Fruit fly (Drosophila melanogaster) whole organism: ENCODE measurements around the gene Max.

Experiments
- CG8478 ChIP-seq: fragments of >200 bp; optimal IDR thresholded peaks from 2 replicates; lab custom pipeline; 2018; ENCODE audit warnings: inconsistent platforms
- Dll ChIP-seq: fragments of >200 bp; optimal IDR thresholded peaks from 2 replicates; lab custom pipeline; 2017
- EcR ChIP-seq, 2 experiments: fragments of >200 bp; optimal IDR thresholded peaks; 2 replicates each; lab custom pipeline; 2017; ENCODE audit warnings: missing biosample characterization in 2 of 2, missing genetic modification characterization in 2 of 2, missing genetic modification reagents in 2 of 2
- pan ChIP-seq: fragments of >200 bp; optimal IDR thresholded peaks from 2 replicates; lab custom pipeline; 2017
- psq ChIP-seq: fragments of >200 bp; optimal IDR thresholded peaks from 2 replicates; lab custom pipeline; 2017
- usp ChIP-seq: fragments of >200 bp; optimal IDR thresholded peaks from 2 replicates; lab custom pipeline; 2017; ENCODE audit warnings: missing biosample characterization, missing genetic modification characterization, mixed read lengths

DNA sequence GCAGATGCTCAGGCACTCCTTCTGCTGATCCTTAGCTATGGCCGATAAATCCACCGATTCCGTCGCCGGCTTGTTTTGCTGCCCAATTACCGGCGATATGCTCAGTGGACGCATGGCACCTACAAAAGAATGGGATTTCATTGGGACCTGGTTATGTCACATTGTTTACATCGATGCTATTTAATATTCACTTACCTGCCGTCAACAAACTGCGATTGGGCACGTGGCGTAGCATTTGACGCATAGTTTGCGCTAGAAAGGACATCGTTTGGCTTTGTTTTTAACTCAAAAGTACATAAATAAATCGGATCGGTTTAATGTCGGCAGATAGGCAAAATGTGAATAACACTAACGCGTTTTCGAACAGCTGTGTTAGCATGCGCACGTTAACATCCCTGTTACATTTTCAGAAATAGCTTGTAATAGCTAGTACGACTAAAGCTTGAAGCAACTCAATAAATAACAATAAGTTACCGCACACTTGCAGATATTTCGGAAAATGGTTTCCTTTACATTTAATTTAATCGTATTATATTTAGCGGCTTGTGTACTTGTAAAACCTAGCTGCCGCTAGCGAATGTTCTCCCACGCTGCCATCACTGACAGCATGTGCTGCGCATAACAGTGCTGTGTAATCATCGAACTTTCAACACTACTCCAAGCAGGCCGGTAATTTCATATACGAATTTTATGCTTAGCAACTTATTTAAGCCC lies 9.1 kb downstream of the Max start, which contains the start of the genes mRpL21 and rept:
- no peak for TF ChIP-seq CG8478 (lab: Kevin White, UChicago)
- TF ChIP-seq usp (GFP tag; lab: Kevin White, UChicago): no peak
- TF ChIP-seq psq: no peak
- TF ChIP-seq pan (lab: Kevin White, UChicago): no peak
- no peak for TF ChIP-seq EcR (GFP tag; optimal IDR thresholded peaks at IDR 0.05; lab: Kevin White, UChicago)
- no peak for TF ChIP-seq Dll
